Worm (Caenorhabditis elegans): ENCODE measurements around the gene tag-322.

Gene tag-322

ce11 chrIV:7804740-7805139, 19.4 kb upstream of the tag-322 start, which contains the start of gene C33H5.2:
Gene C33H5.2 (plus strand): TSS chrIV:7805040.
- TF ChIP-seq fax-1 (tag; optimal IDR thresholded peaks at IDR 0.05) (no peak), ceh-31 (tag; optimal IDR thresholded peaks at IDR 0.05) (no peak), ceh-45 (GFP tag; IDR thresholded peaks at IDR 0.05) (no peak), nhr-232 (tag; optimal IDR thresholded peaks at IDR 0.05) (no peak), lin-11 (tag; optimal IDR thresholded peaks at IDR 0.05) (no peak), ttx-3 (tag; optimal IDR thresholded peaks at IDR 0.05) (no peak), syd-9 (tag; optimal IDR thresholded peaks at IDR 0.05) (no peak), Y22D7AL.16 (tag; optimal IDR thresholded peaks at IDR 0.05) (no peak), pha-4 (tag; optimal IDR thresholded peaks at IDR 0.05) (no peak), unc-3 (GFP tag; conservative IDR thresholded peaks at IDR 0.05) (no peak), unc-3 (tag; optimal IDR thresholded peaks at IDR 0.05) (no peak), pros-1 (tag; optimal IDR thresholded peaks at IDR 0.05) (no peak), ceh-48 (tag; optimal IDR thresholded peaks at IDR 0.05) (no peak), ahr-1 (tag; optimal IDR thresholded peaks at IDR 0.05) (no peak), F13H6.1 (tag; optimal IDR thresholded peaks at IDR 0.05) (no peak), fkh-10 (GFP tag; optimal IDR thresholded peaks at IDR 0.05) (no peak), K02D7.2 (tag; optimal IDR thresholded peaks at IDR 0.05) (no peak), hlh-30 (tag; optimal IDR thresholded peaks at IDR 0.05; ENCODE audit: insufficient read depth) (no peak), sdc-2 (tag; optimal IDR thresholded peaks at IDR 0.05) (no peak), T23F11.4 (GFP tag; optimal IDR thresholded peaks at IDR 0.05) (no peak), elt-4 (tag; optimal IDR thresholded peaks at IDR 0.05) (no peak)

DNA sequence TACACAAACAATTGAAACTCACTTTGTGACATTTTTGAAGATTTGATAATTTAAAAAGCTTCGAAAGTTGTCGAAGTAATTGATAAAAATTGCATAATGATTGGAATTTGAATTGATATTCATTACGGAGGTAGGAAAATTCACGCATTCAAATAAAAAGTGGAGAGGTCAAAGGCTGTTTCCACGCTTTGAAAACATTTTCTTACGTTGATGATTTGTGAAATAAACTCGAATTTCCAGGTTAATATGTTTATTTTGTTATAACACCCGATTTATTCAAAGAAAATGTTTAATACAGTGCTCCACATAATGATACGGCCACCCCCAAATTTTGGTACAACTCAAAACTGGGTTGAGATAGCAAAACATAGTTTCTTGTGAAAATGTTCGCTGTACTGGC, 17.9 kb upstream of the tag-322 start, which contains the start of gene C33H5.16:
C33H5.16 (minus strand) TSS at position 101 of the 400 bp plus-strand sequence.
- no peak for TF ChIP-seq lim-6 (tag; optimal IDR thresholded peaks at IDR 0.05)

ce11 chrIV:7800338-7800737, 15.0 kb upstream of the tag-322 start:
- no peak for TF ChIP-seq hlh-6 (tag; optimal IDR thresholded peaks at IDR 0.05)

DNA sequence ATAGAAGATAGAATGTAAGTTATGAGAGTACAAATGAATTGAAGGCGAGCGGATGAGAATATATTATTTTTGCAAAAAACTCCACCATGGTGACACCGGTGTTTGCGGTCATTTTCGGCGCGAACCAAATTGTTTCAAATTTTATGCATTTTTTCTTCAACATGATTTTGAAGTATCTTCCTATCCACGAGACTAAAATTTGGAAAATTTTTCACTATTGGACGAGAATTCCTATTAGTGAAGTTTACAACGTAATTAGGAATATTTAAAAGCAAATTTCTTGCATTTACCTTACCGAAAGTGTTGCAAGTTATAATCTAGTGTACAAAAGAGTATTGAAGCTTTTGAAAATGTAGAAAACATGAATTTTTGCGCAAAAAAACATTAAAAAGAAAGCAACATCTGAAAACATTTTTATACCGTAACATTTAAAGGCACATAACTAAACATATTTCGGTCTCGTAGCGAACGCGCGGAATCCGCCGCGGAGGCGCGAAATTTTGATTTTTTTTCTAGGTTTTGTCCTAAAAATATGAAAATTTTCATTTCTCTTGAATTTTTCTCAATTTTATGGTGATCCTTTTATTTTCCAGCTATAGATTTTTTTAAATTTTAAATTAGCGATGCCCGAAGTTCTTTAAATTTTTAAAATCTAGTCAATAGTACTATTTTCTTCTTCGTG, 11.2 kb upstream of the tag-322 start, which contains the start of gene sgo-1:
sgo-1 (minus strand) TSS at position 51 of the 682 bp plus-strand sequence.
- TF ChIP-seq ceh-18 (tag; optimal IDR thresholded peaks at IDR 0.05): no peak
- TF ChIP-seq eyg-1 (tag; optimal IDR thresholded peaks at IDR 0.05): no peak
- no peak for TF ChIP-seq ceh-31 (tag; optimal IDR thresholded peaks at IDR 0.05)
- no peak for TF ChIP-seq ceh-14 (tag; optimal IDR thresholded peaks at IDR 0.05)
- TF ChIP-seq npax-4 (tag; optimal IDR thresholded peaks at IDR 0.05): no peak
- no peak for TF ChIP-seq che-1 (tag; optimal IDR thresholded peaks at IDR 0.05)
- TF ChIP-seq sox-4 (tag; optimal IDR thresholded peaks at IDR 0.05): no peak
- no peak for TF ChIP-seq K02D7.2 (tag; optimal IDR thresholded peaks at IDR 0.05)
- TF ChIP-seq elt-2 (tag; optimal IDR thresholded peaks at IDR 0.05): no peak
- no peak for TF ChIP-seq hlh-6 (tag; optimal IDR thresholded peaks at IDR 0.05)
- no peak for TF ChIP-seq gmeb-2 (tag; optimal IDR thresholded peaks at IDR 0.05)
- no peak for TF ChIP-seq lin-11 (tag; optimal IDR thresholded peaks at IDR 0.05)
- no peak for TF ChIP-seq tbx-7 (tag; optimal IDR thresholded peaks at IDR 0.05)
- no peak for TF ChIP-seq pqm-1 (tag; optimal IDR thresholded peaks at IDR 0.05)
- no peak for TF ChIP-seq sox-2 (GFP tag; IDR thresholded peaks at IDR 0.05)
- no peak for TF ChIP-seq pax-1 (tag; optimal IDR thresholded peaks at IDR 0.05)

ce11 chrIV:7794709-7795108, 9.4 kb upstream of the tag-322 start, which contains the start of gene ntp-1:
Gene ntp-1 (minus strand): TSS chrIV:7794809.
- no peak for TF ChIP-seq ama-1 (optimal IDR thresholded peaks at IDR 0.05)

Measured in whole organism, late embryonic.